Worm (Caenorhabditis elegans) whole organism, L3 larva: ENCODE measurements around the gene C03B1.7.

Experiments used
- ama-1 ChIP-seq: fragments of 150-350 bp; optimal IDR thresholded peaks from 2 replicates; lab custom pipeline; 2018
- egl-27 ChIP-seq: sonication (generic microtip); optimal IDR thresholded peaks from 4 replicates; lab custom pipeline; 2017; ENCODE audit warnings: missing biosample characterization, missing genetic modification reagents, missing genetic modification characterization
- hmg-11 ChIP-seq: sonication (generic microtip); optimal IDR thresholded peaks from 2 replicates; lab custom pipeline; 2016; ENCODE audit warnings: missing genetic modification characterization, missing compliant biosample characterization
- nhr-76 ChIP-seq: fragments of 150-350 bp; sonication (generic microtip); optimal IDR thresholded peaks from 5 replicates; lab custom pipeline; 2014; ENCODE audit warnings: missing biosample characterization, missing genetic modification characterization
- pha-4 ChIP-seq: fragments of 150-350 bp; optimal IDR thresholded peaks from 2 replicates; lab custom pipeline; 2014; ENCODE audit warnings: missing biosample characterization, missing genetic modification reagents, missing genetic modification characterization
- pqm-1 ChIP-seq: fragments of 150-350 bp; optimal IDR thresholded peaks from 2 replicates; lab custom pipeline; 2017; ENCODE audit warnings: missing biosample characterization, missing genetic modification characterization, inconsistent platforms
- skn-1 ChIP-seq: fragments of 150-350 bp; optimal IDR thresholded peaks from 2 replicates; lab custom pipeline; 2014; ENCODE audit warnings: missing biosample characterization, missing genetic modification characterization
- snpc-4 ChIP-seq: fragments of 150-350 bp; optimal IDR thresholded peaks from 2 replicates; lab custom pipeline; 2014; ENCODE audit warnings: missing biosample characterization, missing genetic modification characterization
- tbx-2 ChIP-seq: sonication (generic microtip); optimal IDR thresholded peaks from 2 replicates; lab custom pipeline; 2016; ENCODE audit warnings: mild to moderate bottlenecking, missing genetic modification characterization, missing compliant biosample characterization
- unc-39 ChIP-seq: sonication (generic microtip); optimal IDR thresholded peaks from 4 replicates; lab custom pipeline; 2017; ENCODE audit warnings: missing biosample characterization, missing genetic modification characterization
- unc-62 ChIP-seq: fragments of 150-350 bp; sonication (generic microtip); optimal IDR thresholded peaks from 4 replicates; lab custom pipeline; 2014; ENCODE audit warnings: missing biosample characterization, missing genetic modification reagents, missing genetic modification characterization

ce11 chrX:6373348-6373747, 31.7 kb downstream of the C03B1.7 start, which contains the start of gene C03B1.17:
- TF ChIP-seq unc-62 (no peak), nhr-76 (no peak), snpc-4 (tag; lab: Kevin White, UChicago) (no peak), skn-1 (no peak), pha-4 (no peak), tbx-2 (tag; lab: Kevin White, UChicago) (no peak), ama-1 (lab: Kevin White, UChicago) (no peak), unc-39 (tag; lab: Kevin White, UChicago) (no peak), hmg-11 (tag; lab: Kevin White, UChicago) (no peak), pqm-1 (no peak), egl-27 (tag; lab: Kevin White, UChicago) (no peak)
